Worm (Caenorhabditis elegans): ENCODE measurements around the gene F40H3.1.

- TF ChIP-seq lin-15B (tag; optimal IDR thresholded peaks at IDR 0.05) (no peak), ama-1 (optimal IDR thresholded peaks at IDR 0.05) (no peak)
Measured at ce11 chrII:6180552-6180951, 921 bp downstream of the F40H3.1 start.
